Worm (Caenorhabditis elegans) whole organism, early embryonic: Measurements from ENCODE around the gene cux-7.

Experiments used
- ama-1 ChIP-seq: fragments of 150-350 bp; optimal IDR thresholded peaks from 2 replicates; lab custom pipeline; 2014
- ceh-13 ChIP-seq: fragments of 200-800 bp; sonication (Bioruptor generic); optimal IDR thresholded peaks from 2 replicates; lab custom pipeline; 2018; ENCODE audit warnings: mild to moderate bottlenecking, missing genetic modification characterization, missing compliant biosample characterization
- ceh-36 ChIP-seq: sonication (generic microtip); optimal IDR thresholded peaks from 2 replicates; lab custom pipeline; 2016; ENCODE audit warnings: missing genetic modification characterization, inconsistent platforms, missing compliant biosample characterization
- ets-7 ChIP-seq: sonication (generic microtip); optimal IDR thresholded peaks from 2 replicates; lab custom pipeline; 2016; ENCODE audit warnings: missing genotype, missing genetic modification characterization, missing compliant biosample characterization
- flt-1 ChIP-seq: fragments of 200-800 bp; sonication (Bioruptor generic); IDR thresholded peaks from 2 replicates; pipeline ENCODE4 v1.3.6; 2022; ENCODE audit warnings: missing genetic modification characterization, missing compliant biosample characterization
- hmg-4 ChIP-seq: fragments of 200-800 bp; sonication (Bioruptor generic); optimal IDR thresholded peaks from 2 replicates; lab custom pipeline; 2018; ENCODE audit warnings: mild to moderate bottlenecking, missing genetic modification characterization, missing compliant biosample characterization
- pes-1 ChIP-seq: fragments of 200-800 bp; sonication (Bioruptor generic); IDR thresholded peaks from 2 replicates; pipeline ENCODE4 v1.3.6; 2022; ENCODE audit warnings: missing genetic modification reagents, missing genetic modification characterization, missing compliant biosample characterization
- scrt-1 ChIP-seq: fragments of 200-800 bp; sonication (Bioruptor generic); IDR thresholded peaks from 2 replicates; pipeline ENCODE4 v1.3.6; 2022; ENCODE audit warnings: missing genetic modification characterization, missing compliant biosample characterization
- sea-1 ChIP-seq: fragments of 200-800 bp; sonication (Bioruptor generic); conservative IDR thresholded peaks from 2 replicates; pipeline ENCODE4 v1.3.6; 2022; ENCODE audit warnings: missing genetic modification characterization, missing compliant biosample characterization
- tra-4 ChIP-seq: sonication (generic microtip); optimal IDR thresholded peaks from 2 replicates; lab custom pipeline; 2017; ENCODE audit warnings: missing genetic modification characterization, missing compliant biosample characterization

ce11 chrIII:7554697-7555145, 34.1 kb upstream of the cux-7 start:
- TF ChIP-seq sea-1 (GFP tag; lab: Robert Waterston, UW) = 0 out of 2 replicates have a peak, but pooled peaks have one; percentile 45
- no peak for TF ChIP-seq ets-7 (tag; lab: Kevin White, UChicago)
- TF ChIP-seq ceh-13 (GFP tag; lab: Kevin White, UChicago) = peak; percentile 61
- no peak for TF ChIP-seq ama-1 (lab: Kevin White, UChicago)
- TF ChIP-seq flt-1 (GFP tag; lab: Robert Waterston, UW) = no peak
- no peak for TF ChIP-seq scrt-1 (GFP tag; lab: Robert Waterston, UW)
- TF ChIP-seq pes-1 = no peak
- TF ChIP-seq ceh-36 (tag; lab: Kevin White, UChicago) = no peak
- TF ChIP-seq hmg-4 (GFP tag; lab: Kevin White, UChicago) = peak; percentile 32
- no peak for TF ChIP-seq tra-4
